Fruit fly (Drosophila melanogaster) whole organism, embryonic: Measurements from ENCODE around the gene Hexo1.

Source experiments
- Atf-2 ChIP-seq: fragments of 200-800 bp; sonication (Bioruptor generic); optimal IDR thresholded peaks from 2 replicates; lab custom pipeline; 2016; ENCODE audit warnings: missing biosample characterization, missing genetic modification characterization
- CG11093 ChIP-seq: fragments of 200-800 bp; sonication (Bioruptor generic); IDR thresholded peaks from 3 replicates; pipeline ENCODE4 v1.3.6; 2022; ENCODE audit warnings: missing biosample characterization, missing genetic modification characterization
- CG11398 ChIP-seq: fragments of 200-800 bp; sonication (Bioruptor generic); optimal IDR thresholded peaks from 2 replicates; lab custom pipeline; 2016; ENCODE audit warnings: missing biosample characterization, missing genetic modification characterization
- CG11696 ChIP-seq: fragments of 200-800 bp; sonication (Bioruptor generic); IDR thresholded peaks from 2 replicates; pipeline ENCODE4 v1.3.6; 2022; ENCODE audit warnings: missing biosample characterization, missing genetic modification characterization
- CG14441 ChIP-seq: fragments of 200-800 bp; sonication (Bioruptor generic); IDR thresholded peaks from 2 replicates; pipeline ENCODE4 v1.3.6; 2022; ENCODE audit warnings: missing biosample characterization, missing genetic modification characterization
- CG17328 ChIP-seq: fragments of 200-800 bp; sonication (Bioruptor generic); IDR thresholded peaks from 2 replicates; pipeline ENCODE4 v1.3.6; 2022; ENCODE audit warnings: missing biosample characterization, missing genetic modification characterization
- CG17385 ChIP-seq: fragments of 200-800 bp; sonication (Bioruptor generic); optimal IDR thresholded peaks from 3 replicates; lab custom pipeline; 2018; ENCODE audit warnings: missing biosample characterization, mild to moderate bottlenecking, missing genetic modification characterization
- CG17568 ChIP-seq: fragments of 200-800 bp; sonication (Bioruptor generic); optimal IDR thresholded peaks from 2 replicates; lab custom pipeline; 2018; ENCODE audit warnings: missing biosample characterization, mild to moderate bottlenecking, missing genetic modification characterization, moderate library complexity
- CG18011 ChIP-seq: fragments of 200-800 bp; sonication (Bioruptor generic); optimal IDR thresholded peaks from 2 replicates; lab custom pipeline; 2017; ENCODE audit warnings: missing biosample characterization, missing genetic modification characterization, mild to moderate bottlenecking, moderate library complexity, missing genotype
- CG2129 ChIP-seq: fragments of 200-800 bp; sonication (Bioruptor generic); IDR thresholded peaks from 2 replicates; pipeline ENCODE4 v1.3.6; 2022; ENCODE audit warnings: missing biosample characterization, missing genetic modification characterization; ENCODE audit not compliant: partially characterized antibody
- CG4404 ChIP-seq: fragments of 200-800 bp; sonication (Bioruptor generic); IDR thresholded peaks from 2 replicates; pipeline ENCODE4 v1.3.6; 2022; ENCODE audit warnings: missing biosample characterization, missing genetic modification characterization
- CG5180 ChIP-seq: fragments of 200-800 bp; sonication (Bioruptor generic); optimal IDR thresholded peaks from 3 replicates; lab custom pipeline; 2017; ENCODE audit warnings: missing biosample characterization, missing genetic modification characterization, mild to moderate bottlenecking, moderate library complexity, missing genetic modification reagents
- CG6272 ChIP-seq: fragments of 200-800 bp; sonication (Bioruptor generic); IDR thresholded peaks from 2 replicates; pipeline ENCODE4 v1.3.6; 2022; ENCODE audit warnings: missing biosample characterization, missing genetic modification characterization
- Dbx ChIP-seq: fragments of 200-800 bp; sonication (Bioruptor generic); IDR thresholded peaks from 3 replicates; pipeline ENCODE4 v1.3.6; 2022; ENCODE audit warnings: missing biosample characterization, missing genetic modification characterization
- Doc2 ChIP-seq: fragments of 200-800 bp; sonication (Bioruptor generic); IDR thresholded peaks from 2 replicates; pipeline ENCODE4 v1.3.6; 2022; ENCODE audit warnings: missing biosample characterization, missing genetic modification characterization
- Gsc ChIP-seq: fragments of 200-800 bp; sonication (Bioruptor generic); IDR thresholded peaks from 2 replicates; pipeline ENCODE4 v1.3.6; 2022; ENCODE audit warnings: missing biosample characterization, missing genetic modification characterization
- HLH4C ChIP-seq: fragments of 200-800 bp; sonication (Bioruptor generic); IDR thresholded peaks from 3 replicates; pipeline ENCODE4 v1.3.6; 2022; ENCODE audit warnings: missing biosample characterization, missing genetic modification characterization; ENCODE audit not compliant: partially characterized antibody
- Hr39 ChIP-seq: fragments of >200 bp; optimal IDR thresholded peaks from 2 replicates; lab custom pipeline; 2017
- Jarid2 ChIP-seq: fragments of 200-800 bp; sonication (Bioruptor generic); optimal IDR thresholded peaks from 3 replicates; lab custom pipeline; 2017; ENCODE audit warnings: mild to moderate bottlenecking, missing biosample characterization, missing genetic modification reagents, missing genetic modification characterization
- Lhr ChIP-seq: fragments of 200-800 bp; sonication (Bioruptor generic); optimal IDR thresholded peaks from 3 replicates; lab custom pipeline; 2017; ENCODE audit warnings: mild to moderate bottlenecking, missing biosample characterization, missing genetic modification reagents, missing genetic modification characterization
- Lim3 ChIP-seq: fragments of 200-800 bp; sonication (Bioruptor generic); IDR thresholded peaks from 2 replicates; pipeline ENCODE4 v1.3.6; 2022; ENCODE audit warnings: missing biosample characterization, missing genetic modification characterization
- MTF-1 ChIP-seq: fragments of 200-800 bp; sonication (Bioruptor generic); optimal IDR thresholded peaks from 2 replicates; lab custom pipeline; 2018; ENCODE audit warnings: missing biosample characterization, mild to moderate bottlenecking, missing genetic modification characterization, borderline replicate concordance
- Max ChIP-seq: fragments of 200-800 bp; sonication (Bioruptor generic); optimal IDR thresholded peaks from 2 replicates; lab custom pipeline; 2016; ENCODE audit warnings: missing biosample characterization, mild to moderate bottlenecking, missing genetic modification characterization
- Oli ChIP-seq: fragments of 200-800 bp; sonication (Bioruptor generic); optimal IDR thresholded peaks from 2 replicates; lab custom pipeline; 2018; ENCODE audit warnings: missing biosample characterization, mild to moderate bottlenecking, missing genetic modification characterization, moderate library complexity
- Ravus ChIP-seq: fragments of 200-800 bp; sonication (Bioruptor generic); IDR thresholded peaks from 2 replicates; pipeline ENCODE4 v1.3.6; 2022; ENCODE audit warnings: missing biosample characterization, missing genetic modification characterization
- Stat92E ChIP-seq, 3 experiments: fragments of >200 bp in 2 of 3; fragments of 200-800 bp in 1 of 3; sonication (Bioruptor generic) in 1 of 3; optimal IDR thresholded peaks; 2 replicates each; lab custom pipeline; 2017 to 2019; ENCODE audit warnings: missing biosample characterization in 3 of 3, missing genetic modification characterization in 3 of 3, mild to moderate bottlenecking in 1 of 3, moderate library complexity in 1 of 3
- Usf ChIP-seq: fragments of 200-800 bp; sonication (Bioruptor generic); optimal IDR thresholded peaks from 2 replicates; lab custom pipeline; 2017; ENCODE audit warnings: missing genotype, missing biosample characterization, missing genetic modification characterization
- Xbp1 ChIP-seq: fragments of 200-800 bp; sonication (Bioruptor generic); optimal IDR thresholded peaks from 3 replicates; lab custom pipeline; 2016; ENCODE audit warnings: missing biosample characterization, mild to moderate bottlenecking, missing genetic modification characterization
- cas ChIP-seq: fragments of 200-800 bp; sonication (Bioruptor generic); IDR thresholded peaks from 2 replicates; pipeline ENCODE4 v1.3.6; 2022; ENCODE audit warnings: missing biosample characterization, missing genetic modification characterization
- chinmo ChIP-seq: fragments of 200-800 bp; sonication (Bioruptor generic); IDR thresholded peaks from 4 replicates; pipeline ENCODE4 v1.3.6; 2022; ENCODE audit warnings: missing biosample characterization, missing genetic modification characterization; ENCODE audit not compliant: partially characterized antibody
- ci ChIP-seq: fragments of 200-800 bp; sonication (Bioruptor generic); IDR thresholded peaks from 3 replicates; pipeline ENCODE4 v1.3.6; 2022; ENCODE audit warnings: missing biosample characterization, missing genetic modification characterization
- dmrt11E ChIP-seq: fragments of 200-800 bp; sonication (Bioruptor generic); optimal IDR thresholded peaks from 3 replicates; lab custom pipeline; 2018; ENCODE audit warnings: missing biosample characterization, mild to moderate bottlenecking, missing genetic modification characterization, moderate library complexity
- dpn ChIP-seq, 2 experiments: fragments of 200-800 bp; sonication (Bioruptor generic); optimal IDR thresholded peaks; 3 replicates each; lab custom pipeline; 2016; ENCODE audit warnings: missing biosample characterization in 2 of 2, missing genetic modification characterization in 2 of 2
- emc ChIP-seq: fragments of 200-800 bp; sonication (Bioruptor generic); optimal IDR thresholded peaks from 2 replicates; lab custom pipeline; 2016; ENCODE audit warnings: missing biosample characterization, missing genetic modification characterization
- ewg ChIP-seq: fragments of 200-800 bp; sonication (Bioruptor generic); optimal IDR thresholded peaks from 3 replicates; lab custom pipeline; 2017; ENCODE audit warnings: mild to moderate bottlenecking, missing biosample characterization, missing genetic modification reagents, missing genetic modification characterization
- ftz-f1 ChIP-seq: fragments of 200-800 bp; sonication (Bioruptor generic); optimal IDR thresholded peaks from 2 replicates; lab custom pipeline; 2016; ENCODE audit warnings: missing biosample characterization, missing genetic modification characterization
- ham ChIP-seq: fragments of 200-800 bp; sonication (Bioruptor generic); IDR thresholded peaks from 2 replicates; pipeline ENCODE4 v1.3.6; 2022; ENCODE audit warnings: missing biosample characterization, missing genetic modification characterization
- insv ChIP-seq, 2 experiments: fragments of 200-800 bp; sonication (Bioruptor generic); optimal IDR thresholded peaks; 3 replicates each; lab custom pipeline; 2016 to 2018; ENCODE audit warnings: missing biosample characterization in 2 of 2, missing genetic modification characterization in 2 of 2
- jigr1 ChIP-seq: fragments of 200-800 bp; sonication (Bioruptor generic); IDR thresholded peaks from 3 replicates; pipeline ENCODE4 v1.3.6; 2022; ENCODE audit warnings: missing biosample characterization, missing genetic modification characterization
- luna ChIP-seq: fragments of 200-800 bp; sonication (Bioruptor generic); optimal IDR thresholded peaks from 2 replicates; lab custom pipeline; 2016; ENCODE audit warnings: missing biosample characterization, missing genetic modification characterization
- onecut ChIP-seq: fragments of 200-800 bp; sonication (Bioruptor generic); IDR thresholded peaks from 2 replicates; pipeline ENCODE4 v1.3.6; 2022; ENCODE audit warnings: missing biosample characterization, missing genetic modification characterization
- pho ChIP-seq: fragments of 200-800 bp; sonication (Bioruptor generic); optimal IDR thresholded peaks from 2 replicates; lab custom pipeline; 2016; ENCODE audit warnings: missing biosample characterization, missing genetic modification characterization
- row ChIP-seq: fragments of 200-800 bp; sonication (Bioruptor generic); IDR thresholded peaks from 3 replicates; pipeline ENCODE4 v1.3.6; 2022; ENCODE audit warnings: missing biosample characterization, missing genetic modification characterization
- shn ChIP-seq: fragments of 200-800 bp; sonication (Bioruptor generic); optimal IDR thresholded peaks from 3 replicates; lab custom pipeline; 2016; ENCODE audit warnings: missing biosample characterization, missing genetic modification characterization
- sob ChIP-seq: fragments of 200-800 bp; sonication (Bioruptor generic); IDR thresholded peaks from 2 replicates; pipeline ENCODE4 v1.3.6; 2022; ENCODE audit warnings: missing biosample characterization, missing genetic modification characterization
- tgo ChIP-seq: fragments of 200-800 bp; sonication (Bioruptor generic); IDR thresholded peaks from 3 replicates; pipeline ENCODE4 v1.3.6; 2022; ENCODE audit warnings: missing biosample characterization, missing genetic modification characterization
- trem ChIP-seq: fragments of 200-800 bp; optimal IDR thresholded peaks from 3 replicates; lab custom pipeline; 2019; ENCODE audit warnings: missing biosample characterization, mild to moderate bottlenecking, missing genetic modification characterization, moderate library complexity
- tx ChIP-seq: fragments of 200-800 bp; sonication (Bioruptor generic); optimal IDR thresholded peaks from 2 replicates; lab custom pipeline; 2016; ENCODE audit warnings: missing biosample characterization, missing genetic modification characterization

Hexo1 gene

dm6 chr3L:4239442-4240322 is 48.8 kb upstream of the Hexo1 start, which contains the start of gene Sqor (continued):
- TF ChIP-seq Hr39 (lab: Kevin White, UChicago) (no peak), Ravus (GFP tag; lab: Robert Waterston, UW) (peak; percentile 52), Oli (peak; percentile 87), CG6272 (GFP tag; lab: Robert Waterston, UW) (peak; percentile 62), emc (peak; percentile 71), Jarid2 (GFP tag; lab: Kevin White, UChicago) (peak; percentile 54), CG11696 (GFP tag; lab: Robert Waterston, UW) (peak; percentile 58; the same call in 1 of the 2 replicates), Gsc (GFP tag; lab: Robert Waterston, UW) (no peak), Atf-2 (GFP tag; lab: Kevin White, UChicago) (peak; percentile 82), chinmo (GFP tag; lab: Robert Waterston, UW) (peak; percentile 61; the same call in 2 of the 4 replicates), trem (tag; lab: Kevin White, UChicago) (peak; percentile 30), CG14441 (GFP tag; lab: Robert Waterston, UW) (peak; percentile 80), tx (GFP tag; lab: Kevin White, UChicago) (peak; percentile 67), luna (GFP tag; lab: Kevin White, UChicago) (peak; percentile 72), jigr1 (GFP tag; lab: Robert Waterston, UW) (peak; percentile 71; the same call in 2 of the 3 replicates), Lhr (GFP tag; lab: Kevin White, UChicago) (peak; percentile 28), CG11398 (GFP tag; lab: Kevin White, UChicago) (peak; percentile 72), onecut (GFP tag; lab: Robert Waterston, UW) (peak; percentile 58), CG5180 (peak; percentile 68), sob (GFP tag; lab: Robert Waterston, UW) (peak; percentile 78), Usf (GFP tag; lab: Kevin White, UChicago) (peak; percentile 71), pho (GFP tag; lab: Kevin White, UChicago) (peak; percentile 90), CG17568 (GFP tag; lab: Kevin White, UChicago) (peak; percentile 16), ftz-f1 (GFP tag; lab: Kevin White, UChicago) (peak; percentile 98), dmrt11E (tag; lab: Kevin White, UChicago) (no peak), HLH4C (GFP tag; lab: Robert Waterston, UW) (peak; percentile 16; the same call in 1 of the 3 replicates), Xbp1 (GFP tag; lab: Kevin White, UChicago) (peak; percentile 88), CG11093 (GFP tag; lab: Robert Waterston, UW) (peak; percentile 57; the same call in 1 of the 3 replicates), ci (GFP tag; lab: Robert Waterston, UW) (peak; percentile 80), Max (GFP tag; lab: Kevin White, UChicago) (peak; percentile 61), CG18011 (GFP tag; lab: Kevin White, UChicago) (peak; percentile 80), CG17385 (GFP tag; lab: Kevin White, UChicago) (peak; percentile 83), ham (GFP tag; lab: Robert Waterston, UW) (peak; percentile 70; the same call in 1 of the 2 replicates), Dbx (GFP tag; lab: Robert Waterston, UW) (peak; percentile 73), MTF-1 (GFP tag; lab: Kevin White, UChicago) (peak; percentile 40), CG2129 (no peak), ewg (GFP tag; lab: Kevin White, UChicago) (peak; percentile 55), tgo (GFP tag; lab: Robert Waterston, UW) (peak; percentile 77), CG17328 (peak; percentile 63), row (GFP tag; lab: Robert Waterston, UW) (peak; percentile 95), CG4404 (GFP tag; lab: Robert Waterston, UW) (peak; percentile 46), Stat92E (GFP tag; optimal IDR thresholded peaks at IDR 0.05; lab: Kevin White, UChicago) (peak in 1 of 3 experiments; percentile 75), cas (peak; percentile 74), insv (GFP tag; optimal IDR thresholded peaks at IDR 0.05; lab: Kevin White, UChicago) (peak in 1 of 2 experiments; percentile 21), Lim3 (GFP tag; lab: Robert Waterston, UW) (peak; percentile 38; the same call in 1 of the 2 replicates), Doc2 (peak; percentile 62), shn (peak; percentile 91), dpn (GFP tag; optimal IDR thresholded peaks at IDR 0.05; lab: Kevin White, UChicago) (peak; percentile 78 to 90)
